Fruit fly (Drosophila melanogaster): ENCODE results near the gene TfIIA-L.

Gene TfIIA-L

DNA sequence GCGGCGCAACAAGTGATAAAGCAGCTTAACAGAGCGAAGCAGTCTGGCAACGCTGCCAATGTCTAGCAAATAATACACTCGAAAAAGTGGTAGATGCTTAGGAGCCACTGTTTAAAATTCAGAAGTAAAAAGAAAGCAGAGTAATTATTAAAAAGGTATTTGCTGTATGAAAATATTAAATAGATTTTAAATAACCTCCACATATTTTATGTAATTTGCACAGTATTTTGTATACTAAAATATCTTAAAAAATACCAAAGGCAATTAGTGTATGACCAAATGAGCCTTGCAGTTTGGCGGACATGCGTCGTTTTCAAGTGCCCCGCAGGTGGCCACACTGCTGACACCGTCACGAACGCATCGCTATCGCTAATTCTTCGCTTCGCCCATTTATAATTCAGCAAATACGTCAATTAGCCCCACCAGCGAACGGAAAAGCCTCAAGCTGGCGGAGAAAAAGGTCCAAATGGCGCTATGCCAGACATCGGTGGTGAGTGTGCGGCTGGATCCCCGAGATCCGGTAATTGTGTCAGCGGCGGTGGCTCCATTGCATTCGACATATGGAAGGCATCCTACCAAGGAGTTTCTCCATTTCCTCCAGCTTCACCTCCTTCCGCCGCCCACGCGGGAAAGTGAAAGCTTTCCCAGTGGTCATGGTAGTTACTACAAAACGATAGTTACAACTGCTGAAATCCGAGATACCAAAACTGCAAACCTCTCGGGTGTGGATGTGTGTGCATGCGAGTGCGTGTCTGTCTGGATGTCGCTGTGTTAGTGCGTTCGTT lies 2.4 kb downstream of the TfIIA-L start, which contains the start of gene pll (continued):
- TF ChIP-seq cas (GFP tag; IDR thresholded peaks at IDR 0.05) (peak; percentile 71), Aef1 (GFP tag; IDR thresholded peaks at IDR 0.05) (peak; percentile 89), Hr39 (optimal IDR thresholded peaks at IDR 0.05) (no peak), CG14965 (GFP tag; optimal IDR thresholded peaks at IDR 0.05; ENCODE audit: borderline replicate concordance) (no peak), HLH3B (GFP tag; IDR thresholded peaks at IDR 0.05) (peak; percentile 89), ase (GFP tag; IDR thresholded peaks at IDR 0.05) (peak; percentile 95), CG11398 (GFP tag; optimal IDR thresholded peaks at IDR 0.05) (no peak), ftz-f1 (GFP tag; optimal IDR thresholded peaks at IDR 0.05) (peak; percentile 40), pfk (GFP tag; optimal IDR thresholded peaks at IDR 0.05) (no peak), dmrt99B (tag; optimal IDR thresholded peaks at IDR 0.05) (no peak), CG15479 (GFP tag; optimal IDR thresholded peaks at IDR 0.05) (peak; percentile 0), CG10267 (tag; optimal IDR thresholded peaks at IDR 0.05) (peak; percentile 80), CG16813 (GFP tag; IDR thresholded peaks at IDR 0.05; ENCODE audit: partially characterized antibody) (peak; percentile 29; the same call in 1 of the 3 replicates), btn (GFP tag; optimal IDR thresholded peaks at IDR 0.05) (peak; percentile 2), Gug (GFP tag; IDR thresholded peaks at IDR 0.05) (peak; percentile 88), CG30020 (tag; optimal IDR thresholded peaks at IDR 0.05) (no peak), scrt (GFP tag; optimal IDR thresholded peaks at IDR 0.05) (peak; percentile 99), lbe (GFP tag; optimal IDR thresholded peaks at IDR 0.05) (no peak), dmrt11E (tag; optimal IDR thresholded peaks at IDR 0.05) (peak; percentile 72), ab (GFP tag; optimal IDR thresholded peaks at IDR 0.05) (peak; percentile 6), CG9437 (GFP tag; optimal IDR thresholded peaks at IDR 0.05) (no peak), Sin3A (optimal IDR thresholded peaks at IDR 0.05) (peak; percentile 91), caup (GFP tag; optimal IDR thresholded peaks at IDR 0.05; ENCODE audit: severe bottlenecking) (peak; percentile 58), CG7928 (GFP tag; optimal IDR thresholded peaks at IDR 0.05) (peak; percentile 35), luna (GFP tag; optimal IDR thresholded peaks at IDR 0.05) (peak; percentile 65), sd (tag; optimal IDR thresholded peaks at IDR 0.05) (peak; percentile 78), dan (GFP tag; IDR thresholded peaks at IDR 0.05) (0 out of 2 replicates have a peak, but pooled peaks have one; percentile 27), org-1 (GFP tag; optimal IDR thresholded peaks at IDR 0.05) (peak; percentile 17), GATAe (GFP tag; conservative IDR thresholded peaks at IDR 0.05) (peak; percentile 65; the same call in 1 of the 2 replicates), Hand (GFP tag; optimal IDR thresholded peaks at IDR 0.05) (peak; percentile 23), CG4282 (GFP tag; optimal IDR thresholded peaks at IDR 0.05) (no peak), CG3726 (GFP tag; IDR thresholded peaks at IDR 0.05) (peak; percentile 79; the same call in 2 of the 3 replicates), stc (GFP tag; IDR thresholded peaks at IDR 0.05) (peak; percentile 85), ro (GFP tag; IDR thresholded peaks at IDR 0.05) (peak; percentile 59; the same call in 1 of the 2 replicates), Nf-YB (GFP tag; optimal IDR thresholded peaks at IDR 0.05) (peak; percentile 41), D (optimal IDR thresholded peaks at IDR 0.05) (peak; percentile 18), D (GFP tag; optimal IDR thresholded peaks at IDR 0.05) (peak; percentile 46), Dfd (GFP tag; optimal IDR thresholded peaks at IDR 0.05) (no peak), Atf3 (GFP tag; optimal IDR thresholded peaks at IDR 0.05) (peak; percentile 5), maf-S (GFP tag; optimal IDR thresholded peaks at IDR 0.05) (peak; percentile 74), CG11695 (GFP tag; IDR thresholded peaks at IDR 0.05) (peak; percentile 88), cwo (GFP tag; optimal IDR thresholded peaks at IDR 0.05) (peak; percentile 65), otp (GFP tag; IDR thresholded peaks at IDR 0.05) (peak; percentile 83; the same call in 2 of the 3 replicates), CG5953 (GFP tag; IDR thresholded peaks at IDR 0.05) (peak; percentile 88), CG9215 (GFP tag; IDR thresholded peaks at IDR 0.05) (peak; percentile 85), chif (GFP tag; optimal IDR thresholded peaks at IDR 0.05) (peak; percentile 69 to 74), chinmo (GFP tag; IDR thresholded peaks at IDR 0.05; ENCODE audit: partially characterized antibody) (0 out of 4 replicates have a peak, but pooled peaks have one; percentile 60), Bgb (GFP tag; IDR thresholded peaks at IDR 0.05; ENCODE audit: partially characterized antibody) (peak; percentile 66), Deaf1 (tag; optimal IDR thresholded peaks at IDR 0.05) (peak; percentile 58), sim (GFP tag; IDR thresholded peaks at IDR 0.05) (no peak)

Measured in whole organism, embryonic.